Worm (Caenorhabditis elegans): Measurements from ENCODE around the gene F14B8.4.
A peak's percentile ranks its signal among the peaks of the same experiment; 100 is the strongest.

The F14B8.4 gene

ce11 chrX:6934453-6934852, 34.7 kb upstream of the F14B8.4 start:
- TF ChIP-seq B0035.1 (tag; optimal IDR thresholded peaks at IDR 0.05): no peak
- no peak for TF ChIP-seq nhr-27 (tag; optimal IDR thresholded peaks at IDR 0.05)
- no peak for TF ChIP-seq C06A6.2 (GFP tag; conservative IDR thresholded peaks at IDR 0.05)
- TF ChIP-seq nhr-80 (tag; optimal IDR thresholded peaks at IDR 0.05): peak; percentile 32
- no peak for TF ChIP-seq Y56A3A.18 (GFP tag; IDR thresholded peaks at IDR 0.05)
- TF ChIP-seq madf-6 (GFP tag; IDR thresholded peaks at IDR 0.05): no peak
- TF ChIP-seq hmg-1.2 (GFP tag; IDR thresholded peaks at IDR 0.05): peak; percentile 42; the same call in 1 of the 2 replicates
- no peak for TF ChIP-seq atf-7 (tag; optimal IDR thresholded peaks at IDR 0.05)
- TF ChIP-seq B0019.2 (GFP tag; conservative IDR thresholded peaks at IDR 0.05): no peak
- TF ChIP-seq ztf-6 (GFP tag; IDR thresholded peaks at IDR 0.05): no peak
- no peak for TF ChIP-seq let-526 (GFP tag; IDR thresholded peaks at IDR 0.05)
- TF ChIP-seq attf-5 (GFP tag; optimal IDR thresholded peaks at IDR 0.05): peak; percentile 5
- no peak for TF ChIP-seq pbrm-1 (GFP tag; IDR thresholded peaks at IDR 0.05)
- no peak for TF ChIP-seq akir-1 (GFP tag; optimal IDR thresholded peaks at IDR 0.05)
- no peak for TF ChIP-seq fkh-3 (tag; optimal IDR thresholded peaks at IDR 0.05)
- TF ChIP-seq ztf-25 (GFP tag; IDR thresholded peaks at IDR 0.05): no peak
- no peak for TF ChIP-seq madf-3 (GFP tag; IDR thresholded peaks at IDR 0.05)
- TF ChIP-seq unc-62 (GFP tag; optimal IDR thresholded peaks at IDR 0.05): no peak
- TF ChIP-seq ceh-91 (GFP tag; IDR thresholded peaks at IDR 0.05): no peak
- no peak for TF ChIP-seq ceh-79 (tag; optimal IDR thresholded peaks at IDR 0.05)
- no peak for TF ChIP-seq hrde-1 (tag; optimal IDR thresholded peaks at IDR 0.05; ENCODE audit: borderline replicate concordance)
- TF ChIP-seq T07F8.4 (tag; optimal IDR thresholded peaks at IDR 0.05): no peak
- no peak for TF ChIP-seq pha-4 (tag; optimal IDR thresholded peaks at IDR 0.05)

- TF ChIP-seq Y53G8AR.9 (GFP tag; conservative IDR thresholded peaks at IDR 0.05) (no peak), hrde-1 (tag; optimal IDR thresholded peaks at IDR 0.05; ENCODE audit: borderline replicate concordance) (no peak), snpc-4 (GFP tag; optimal IDR thresholded peaks at IDR 0.05) (no peak), snpc-4 (tag; optimal IDR thresholded peaks at IDR 0.05) (no peak), unc-130 (GFP tag; optimal IDR thresholded peaks at IDR 0.05) (no peak), attf-6 (GFP tag; IDR thresholded peaks at IDR 0.05) (no peak), ceh-79 (tag; optimal IDR thresholded peaks at IDR 0.05) (no peak), F10E7.11 (tag; optimal IDR thresholded peaks at IDR 0.05) (no peak), nhr-80 (tag; optimal IDR thresholded peaks at IDR 0.05) (peak; percentile 97), ceh-27 (GFP tag; optimal IDR thresholded peaks at IDR 0.05) (no peak), die-1 (tag; optimal IDR thresholded peaks at IDR 0.05) (no peak), aptf-2 (GFP tag; conservative IDR thresholded peaks at IDR 0.05) (no peak), Y56A3A.18 (GFP tag; IDR thresholded peaks at IDR 0.05) (no peak), C06A6.2 (GFP tag; conservative IDR thresholded peaks at IDR 0.05) (no peak), let-607 (tag; optimal IDR thresholded peaks at IDR 0.05) (peak; percentile 28 to 63), ceh-100 (GFP tag; IDR thresholded peaks at IDR 0.05) (no peak), ztf-22 (GFP tag; optimal IDR thresholded peaks at IDR 0.05) (peak; percentile 17), nhr-90 (tag; optimal IDR thresholded peaks at IDR 0.05) (peak; percentile 35), F33H1.4 (GFP tag; IDR thresholded peaks at IDR 0.05) (no peak), lin-40 (tag; optimal IDR thresholded peaks at IDR 0.05) (no peak), egrh-3 (GFP tag; IDR thresholded peaks at IDR 0.05) (no peak), dox-1 (GFP tag; IDR thresholded peaks at IDR 0.05) (peak; percentile 74), ZK185.1 (tag; optimal IDR thresholded peaks at IDR 0.05; ENCODE audit: poor library complexity, severe bottlenecking) (no peak), Y95B8A.8 (GFP tag; IDR thresholded peaks at IDR 0.05) (no peak), attf-5 (GFP tag; optimal IDR thresholded peaks at IDR 0.05) (peak; percentile 12), lir-1 (GFP tag; conservative IDR thresholded peaks at IDR 0.05) (no peak), ztf-25 (GFP tag; IDR thresholded peaks at IDR 0.05) (no peak), dpl-1 (GFP tag; optimal IDR thresholded peaks at IDR 0.05) (no peak)
Measured at ce11 chrX:6932134-6932533, 32.4 kb upstream of the F14B8.4 start, which contains the start of gene F14B8.6. TSS of gene F14B8.6 (minus strand) at chrX:6932425.

Measured in whole organism, young adult.